Worm (Caenorhabditis elegans) whole organism, L4 larva: Measurements from ENCODE around the gene acs-10.
"Not testable (repeated sequence)": the region's sequence is repeated elsewhere in the genome, so short reads cannot be mapped to it uniquely, and the experiment has no call there.

Experiments used
- F49E8.2 ChIP-seq: sonication (generic microtip); optimal IDR thresholded peaks from 2 replicates; lab custom pipeline; 2016; ENCODE audit warnings: missing compliant biosample characterization, mild to moderate bottlenecking, missing genetic modification characterization, borderline replicate concordance
- R02D3.7 ChIP-seq: fragments of 150-350 bp; sonication (generic microtip); optimal IDR thresholded peaks from 3 replicates; lab custom pipeline; 2014; ENCODE audit warnings: missing biosample characterization, missing genetic modification characterization
- aly-2 ChIP-seq: sonication (generic microtip); optimal IDR thresholded peaks from 2 replicates; lab custom pipeline; 2018; ENCODE audit warnings: missing biosample characterization, missing genetic modification characterization
- ceh-82 ChIP-seq: sonication (generic microtip); optimal IDR thresholded peaks from 2 replicates; lab custom pipeline; 2017; ENCODE audit warnings: missing biosample characterization, missing genetic modification characterization
- daf-19 ChIP-seq: fragments of 200-800 bp; sonication (Bioruptor generic); conservative IDR thresholded peaks from 2 replicates; pipeline ENCODE4 v1.3.6; 2022; ENCODE audit warnings: missing genetic modification characterization, missing compliant biosample characterization
- daf-8 ChIP-seq: fragments of 200-800 bp; sonication (Bioruptor generic); IDR thresholded peaks from 2 replicates; pipeline ENCODE4 v1.3.6; 2022; ENCODE audit warnings: missing genetic modification characterization, missing compliant biosample characterization
- egl-27 ChIP-seq: sonication (generic microtip); optimal IDR thresholded peaks from 3 replicates; lab custom pipeline; 2017; ENCODE audit warnings: missing biosample characterization, missing genetic modification reagents, missing genetic modification characterization
- lsy-2 ChIP-seq, 2 experiments: fragments of 150-350 bp in 1 of 2; sonication (generic microtip) in 1 of 2; optimal IDR thresholded peaks; 2 replicates each; lab custom pipeline; 2014 to 2017; ENCODE audit warnings: missing biosample characterization in 2 of 2, missing genetic modification characterization in 2 of 2
- mep-1 ChIP-seq: fragments of 150-350 bp; sonication (generic microtip); optimal IDR thresholded peaks from 3 replicates; lab custom pipeline; 2014; ENCODE audit warnings: missing biosample characterization, missing genetic modification characterization
- nhr-76 ChIP-seq: fragments of 150-350 bp; optimal IDR thresholded peaks from 2 replicates; lab custom pipeline; 2014; ENCODE audit warnings: missing biosample characterization, missing genetic modification characterization
- pha-4 ChIP-seq, 2 experiments: fragments of 150-350 bp in 1 of 2; fragments of 200-800 bp in 1 of 2; sonication (Bioruptor generic) in 1 of 2; IDR thresholded peaks in 1 of 2; optimal IDR thresholded peaks in 1 of 2; 2 replicates each; pipeline versions ENCODE4 v1.3.6 to Lab custom; 2014 to 2022; ENCODE audit warnings: missing genetic modification characterization in 2 of 2, missing genetic modification reagents in 2 of 2, missing biosample characterization in 1 of 2, missing compliant biosample characterization in 1 of 2
- unc-39 ChIP-seq: sonication (generic microtip); optimal IDR thresholded peaks from 2 replicates; lab custom pipeline; 2017; ENCODE audit warnings: missing biosample characterization, missing genetic modification characterization
- unc-62 ChIP-seq, 3 experiments: fragments of 150-350 bp in 1 of 3; sonication (generic microtip); optimal IDR thresholded peaks in 2 of 3; peaks in 1 of 3; 1 replicate in 1 of 3; 2 replicates in 2 of 3; lab custom pipeline; 2014 to 2017; ENCODE audit warnings: missing biosample characterization in 3 of 3, missing genetic modification characterization in 3 of 3, missing genetic modification reagents in 3 of 3, missing genotype in 1 of 3

DNA sequence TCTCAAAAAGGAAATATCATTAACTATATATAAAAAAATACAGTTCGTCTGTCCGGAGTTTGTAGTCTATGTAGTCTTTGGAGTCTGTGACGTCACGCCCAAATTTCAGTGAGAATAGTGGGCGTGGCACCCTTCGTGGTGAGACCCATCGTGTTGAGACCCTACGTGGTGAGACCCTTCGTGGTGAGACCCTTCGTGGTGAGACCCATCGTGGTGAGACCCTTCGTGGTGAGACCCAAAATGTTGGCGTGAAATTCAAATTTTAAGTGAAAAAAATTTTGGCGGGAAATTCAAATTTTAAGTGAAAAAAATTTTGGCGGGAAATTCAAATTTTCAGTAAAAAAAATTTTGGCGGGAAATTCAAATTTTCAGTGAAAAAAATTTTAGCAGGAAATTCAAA, 22.1 kb upstream of the acs-10 start:
- TF ChIP-seq ceh-82 (tag; lab: Kevin White, UChicago); egl-27; daf-8 (GFP tag; lab: Robert Waterston, UW); aly-2 (tag; lab: Kevin White, UChicago); pha-4 (GFP tag; IDR thresholded peaks at IDR 0.05; lab: Robert Waterston, UW); pha-4 (tag; optimal IDR thresholded peaks at IDR 0.05; lab: Kevin White, UChicago); unc-62 (GFP tag; optimal IDR thresholded peaks at IDR 0.05 in 1 of 2; lab: Kevin White, UChicago); unc-62 (tag; optimal IDR thresholded peaks at IDR 0.05; lab: Kevin White, UChicago); daf-19; R02D3.7 (tag; lab: Kevin White, UChicago); lsy-2 (tag; optimal IDR thresholded peaks at IDR 0.05; lab: Kevin White, UChicago); unc-39 (tag; lab: Kevin White, UChicago); F49E8.2 (tag; lab: Kevin White, UChicago); mep-1 (tag; lab: Kevin White, UChicago); nhr-76: not testable (repeated sequence)
